Fruit fly (Drosophila melanogaster): Measurements from ENCODE around the gene CG9312.

Gene CG9312

dm6 chr3R:13793979-13794665 is 28.6 kb downstream of the CG9312 start (continued):
- TF ChIP-seq CG4854 (GFP tag; optimal IDR thresholded peaks at IDR 0.05), result no peak
- TF ChIP-seq dmrt11E (tag; optimal IDR thresholded peaks at IDR 0.05), result peak; percentile 79
- no peak for TF ChIP-seq Ets97D (GFP tag; optimal IDR thresholded peaks at IDR 0.05)
- TF ChIP-seq odd (GFP tag; optimal IDR thresholded peaks at IDR 0.05), result peak; percentile 54
- TF ChIP-seq hbn (GFP tag; IDR thresholded peaks at IDR 0.05; ENCODE audit: partially characterized antibody), result no peak
- TF ChIP-seq CG7372 (GFP tag; IDR thresholded peaks at IDR 0.05), result no peak
- no peak for TF ChIP-seq gro (GFP tag; optimal IDR thresholded peaks at IDR 0.05)
- TF ChIP-seq Hey (tag; optimal IDR thresholded peaks at IDR 0.05), result no peak
- TF ChIP-seq CG11398 (GFP tag; optimal IDR thresholded peaks at IDR 0.05), result no peak
- peak; percentile 34 for TF ChIP-seq tin (GFP tag; optimal IDR thresholded peaks at IDR 0.05)
- no peak for TF ChIP-seq CG1647 (GFP tag; optimal IDR thresholded peaks at IDR 0.05)
- peak; percentile 63 for TF ChIP-seq CG10209 (GFP tag; optimal IDR thresholded peaks at IDR 0.05)
- peak; percentile 60 for TF ChIP-seq CG17328 (GFP tag; IDR thresholded peaks at IDR 0.05)
- TF ChIP-seq MTF-1 (GFP tag; optimal IDR thresholded peaks at IDR 0.05; ENCODE audit: borderline replicate concordance), result no peak
- TF ChIP-seq CG7786 (GFP tag; optimal IDR thresholded peaks at IDR 0.05), result no peak
- TF ChIP-seq sima (GFP tag; optimal IDR thresholded peaks at IDR 0.05), result no peak
- TF ChIP-seq CG17361 (GFP tag; IDR thresholded peaks at IDR 0.05), result peak; percentile 65
- no peak for TF ChIP-seq CG2199 (GFP tag; IDR thresholded peaks at IDR 0.05)
- TF ChIP-seq ranshi (GFP tag; IDR thresholded peaks at IDR 0.05), result 0 out of 2 replicates have a peak, but pooled peaks have one; percentile 25

dm6 chr3R:13794666-13795055 is 29.1 kb downstream of the CG9312 start:
- TF ChIP-seq gcm (GFP tag; optimal IDR thresholded peaks at IDR 0.05) (no peak), br (optimal IDR thresholded peaks at IDR 0.05) (no peak), CG32532 (GFP tag; IDR thresholded peaks at IDR 0.05) (no peak), CG34224 (GFP tag; IDR thresholded peaks at IDR 0.05; ENCODE audit: partially characterized antibody) (no peak), CG6813 (GFP tag; optimal IDR thresholded peaks at IDR 0.05) (peak; percentile 33), CG11247 (GFP tag; IDR thresholded peaks at IDR 0.05) (no peak), CG17612 (GFP tag; IDR thresholded peaks at IDR 0.05) (no peak), CG10321 (GFP tag; IDR thresholded peaks at IDR 0.05) (peak; percentile 71), CG7271 (tag; optimal IDR thresholded peaks at IDR 0.05) (no peak), phol (tag; optimal IDR thresholded peaks at IDR 0.05) (no peak), hth (optimal IDR thresholded peaks at IDR 0.05) (no peak), CG3163 (GFP tag; optimal IDR thresholded peaks at IDR 0.05) (peak; percentile 97), pho (GFP tag; optimal IDR thresholded peaks at IDR 0.05) (no peak), CG4820 (GFP tag; optimal IDR thresholded peaks at IDR 0.05) (no peak), gem (tag; optimal IDR thresholded peaks at IDR 0.05) (no peak), tll (GFP tag; optimal IDR thresholded peaks at IDR 0.05) (peak in 1 of 2 experiments; percentile 7), CG18011 (GFP tag; optimal IDR thresholded peaks at IDR 0.05) (no peak), grau (tag; optimal IDR thresholded peaks at IDR 0.05) (no peak), HLH3B (GFP tag; IDR thresholded peaks at IDR 0.05) (no peak), bsh (GFP tag; optimal IDR thresholded peaks at IDR 0.05) (peak in 1 of 2 experiments; percentile 14), sens (GFP tag) (peak; percentile 75), HLH54F (GFP tag; optimal IDR thresholded peaks at IDR 0.05) (no peak), CG8281 (tag; optimal IDR thresholded peaks at IDR 0.05) (peak; percentile 1), Xrp1 (GFP tag; IDR thresholded peaks at IDR 0.05) (0 out of 2 replicates have a peak, but pooled peaks have one; percentile 35), Sox102F (GFP tag; optimal IDR thresholded peaks at IDR 0.05) (no peak), CG10565 (GFP tag; optimal IDR thresholded peaks at IDR 0.05) (no peak), Rfx (GFP tag; IDR thresholded peaks at IDR 0.05) (no peak), al (GFP tag; IDR thresholded peaks at IDR 0.05) (no peak), ken (GFP tag; IDR thresholded peaks at IDR 0.05) (no peak), CG9876 (GFP tag; optimal IDR thresholded peaks at IDR 0.05) (no peak), salm (tag; optimal IDR thresholded peaks at IDR 0.05) (no peak), CG14710 (tag; optimal IDR thresholded peaks at IDR 0.05) (peak; percentile 1)

Data from whole organism, embryonic.